Fruit fly (Drosophila melanogaster): ENCODE results near the gene wntD.

The wntD gene

DNA sequence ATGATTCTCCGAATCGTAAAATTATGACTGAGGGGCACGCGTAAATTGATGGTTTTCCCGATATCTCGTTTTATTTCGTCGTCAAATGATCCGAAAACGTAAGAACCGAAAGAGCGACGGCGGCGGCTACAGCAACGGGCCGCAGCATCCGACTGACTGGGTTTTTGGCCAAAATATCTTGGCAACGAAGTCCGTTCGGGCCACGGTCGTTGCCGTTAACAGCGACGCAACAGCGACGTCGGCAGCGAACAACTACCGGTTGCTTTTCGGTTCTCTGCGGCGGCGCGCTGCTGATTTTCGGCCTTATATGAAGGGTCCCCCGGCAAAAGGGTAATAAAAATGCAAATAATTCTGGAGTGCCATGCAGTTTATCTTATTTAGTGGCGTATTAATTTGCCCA lies 41.0 kb upstream of the wntD start, which contains the start of gene PK2-R2 (continued):
- no peak for TF ChIP-seq CoRest (tag; optimal IDR thresholded peaks at IDR 0.05)
- TF ChIP-seq CG14965 (GFP tag; optimal IDR thresholded peaks at IDR 0.05; ENCODE audit: borderline replicate concordance): no peak
- TF ChIP-seq nmo (GFP tag; optimal IDR thresholded peaks at IDR 0.05): no peak
- no peak for TF ChIP-seq CTCF (GFP tag; optimal IDR thresholded peaks at IDR 0.05)
- TF ChIP-seq CG13624 (GFP tag; optimal IDR thresholded peaks at IDR 0.05): no peak
- TF ChIP-seq CG33213 (GFP tag; optimal IDR thresholded peaks at IDR 0.05): no peak
- no peak for TF ChIP-seq CG14667 (GFP tag; IDR thresholded peaks at IDR 0.05)
- no peak for TF ChIP-seq Fer3 (tag; optimal IDR thresholded peaks at IDR 0.05)
- no peak for TF ChIP-seq MESR4 (GFP tag; optimal IDR thresholded peaks at IDR 0.05)
- no peak for TF ChIP-seq Asciz (GFP tag; optimal IDR thresholded peaks at IDR 0.05)
- TF ChIP-seq lbe (GFP tag; optimal IDR thresholded peaks at IDR 0.05): no peak
- TF ChIP-seq Six4 (GFP tag; optimal IDR thresholded peaks at IDR 0.05): no peak
- TF ChIP-seq CG2678 (tag; optimal IDR thresholded peaks at IDR 0.05): no peak
- TF ChIP-seq Nf-YC (tag; optimal IDR thresholded peaks at IDR 0.05): no peak
- TF ChIP-seq CG6272 (GFP tag; IDR thresholded peaks at IDR 0.05): no peak
- TF ChIP-seq NFAT (GFP tag; IDR thresholded peaks at IDR 0.05): no peak
- TF ChIP-seq CG18619 (GFP tag; optimal IDR thresholded peaks at IDR 0.05): no peak
- no peak for TF ChIP-seq CG11695 (GFP tag; IDR thresholded peaks at IDR 0.05)
- TF ChIP-seq CG7556 (GFP tag; optimal IDR thresholded peaks at IDR 0.05): no peak
- TF ChIP-seq Gug (GFP tag; IDR thresholded peaks at IDR 0.05): no peak
- TF ChIP-seq CG9817 (tag; optimal IDR thresholded peaks at IDR 0.05): no peak
- no peak for TF ChIP-seq Fer1 (GFP tag; optimal IDR thresholded peaks at IDR 0.05)
- no peak for TF ChIP-seq CG17328 (GFP tag; IDR thresholded peaks at IDR 0.05)
- no peak for TF ChIP-seq CG4820 (GFP tag; optimal IDR thresholded peaks at IDR 0.05)
- peak; percentile 15 for TF ChIP-seq CG12769 (tag; optimal IDR thresholded peaks at IDR 0.05)
- TF ChIP-seq CG3163 (GFP tag; optimal IDR thresholded peaks at IDR 0.05): no peak
- TF ChIP-seq ac (GFP tag; optimal IDR thresholded peaks at IDR 0.05): no peak
- no peak for TF ChIP-seq wdn (GFP tag; IDR thresholded peaks at IDR 0.05)
- peak; percentile 56 for TF ChIP-seq CG13894 (tag; optimal IDR thresholded peaks at IDR 0.05)
- no peak for TF ChIP-seq vvl (GFP tag; IDR thresholded peaks at IDR 0.05)
- no peak for TF ChIP-seq CG4854 (GFP tag; optimal IDR thresholded peaks at IDR 0.05)
- TF ChIP-seq Doc3 (GFP tag; IDR thresholded peaks at IDR 0.05; ENCODE audit: partially characterized antibody): no peak
- no peak for TF ChIP-seq CG14441 (GFP tag; IDR thresholded peaks at IDR 0.05)
- peak; percentile 79 for TF ChIP-seq Adf1 (GFP tag; IDR thresholded peaks at IDR 0.05)
- no peak for TF ChIP-seq YL-1 (GFP tag; optimal IDR thresholded peaks at IDR 0.05)
- TF ChIP-seq H2.0 (GFP tag; IDR thresholded peaks at IDR 0.05): no peak
- TF ChIP-seq salm (tag; optimal IDR thresholded peaks at IDR 0.05): no peak
- TF ChIP-seq Jarid2 (GFP tag; optimal IDR thresholded peaks at IDR 0.05): peak; percentile 2
- 0 out of 4 replicates have a peak, but pooled peaks have one; percentile 36 for TF ChIP-seq chinmo (GFP tag; IDR thresholded peaks at IDR 0.05; ENCODE audit: partially characterized antibody)
- TF ChIP-seq crc (GFP tag; optimal IDR thresholded peaks at IDR 0.05): no peak
- no peak for TF ChIP-seq E2f1 (GFP tag; IDR thresholded peaks at IDR 0.05)
- TF ChIP-seq CG32532 (GFP tag; IDR thresholded peaks at IDR 0.05): no peak
- no peak for TF ChIP-seq Mrtf (GFP tag; IDR thresholded peaks at IDR 0.05)
- TF ChIP-seq btn (GFP tag; optimal IDR thresholded peaks at IDR 0.05): no peak
- TF ChIP-seq TFAM (GFP tag; optimal IDR thresholded peaks at IDR 0.05): no peak
- no peak for TF ChIP-seq CG18764 (GFP tag; optimal IDR thresholded peaks at IDR 0.05)
- TF ChIP-seq esg (GFP tag; conservative IDR thresholded peaks at IDR 0.05): no peak
- peak; percentile 23 for TF ChIP-seq abd-A (tag; optimal IDR thresholded peaks at IDR 0.05)
- TF ChIP-seq gce (GFP tag; IDR thresholded peaks at IDR 0.05): no peak
- no peak for TF ChIP-seq sd (tag; optimal IDR thresholded peaks at IDR 0.05)
- no peak for TF ChIP-seq sug (tag; optimal IDR thresholded peaks at IDR 0.05)
